Fruit fly (Drosophila melanogaster) whole organism, prepupa: ENCODE measurements around the gene Nipsnap.
A peak's percentile ranks its signal among the peaks of the same experiment; 100 is the strongest.

Experiments
- Blimp-1 ChIP-seq: fragments of 200-800 bp; sonication (Bioruptor generic); optimal IDR thresholded peaks from 3 replicates; lab custom pipeline; 2017; ENCODE audit warnings: missing biosample characterization, missing genetic modification characterization, mild to moderate bottlenecking, moderate library complexity, missing genetic modification reagents
- CG10669 ChIP-seq: fragments of 200-800 bp; sonication (Bioruptor generic); optimal IDR thresholded peaks from 3 replicates; lab custom pipeline; 2018; ENCODE audit warnings: missing biosample characterization, mild to moderate bottlenecking, missing genetic modification characterization, moderate library complexity
- CG11294 ChIP-seq: fragments of 200-800 bp; sonication (Bioruptor generic); IDR thresholded peaks from 2 replicates; pipeline ENCODE4 v1.3.6; 2022; ENCODE audit warnings: missing biosample characterization, missing genetic modification characterization
- CG11902 ChIP-seq: fragments of 200-800 bp; sonication (Bioruptor generic); optimal IDR thresholded peaks from 3 replicates; lab custom pipeline; 2016; ENCODE audit warnings: missing biosample characterization, missing genetic modification characterization
- CG15336 ChIP-seq: fragments of 200-800 bp; sonication (Bioruptor generic); IDR thresholded peaks from 2 replicates; pipeline ENCODE4 v1.3.6; 2022; ENCODE audit warnings: missing biosample characterization, missing genetic modification characterization
- CG1621 ChIP-seq: fragments of 200-800 bp; sonication (Bioruptor generic); optimal IDR thresholded peaks from 3 replicates; lab custom pipeline; 2018; ENCODE audit warnings: missing biosample characterization, mild to moderate bottlenecking, missing genetic modification characterization
- CG3032 ChIP-seq: fragments of 200-800 bp; optimal IDR thresholded peaks from 2 replicates; lab custom pipeline; 2019; ENCODE audit warnings: missing biosample characterization, mild to moderate bottlenecking, missing genetic modification characterization, moderate library complexity
- CG31627 ChIP-seq: fragments of 200-800 bp; sonication (Bioruptor generic); optimal IDR thresholded peaks from 3 replicates; lab custom pipeline; 2016; ENCODE audit warnings: missing biosample characterization, missing genetic modification characterization
- CG32006 ChIP-seq: fragments of 200-800 bp; sonication (Bioruptor generic); optimal IDR thresholded peaks from 3 replicates; lab custom pipeline; 2017; ENCODE audit warnings: missing biosample characterization, mild to moderate bottlenecking, missing genetic modification characterization
- CG34406 ChIP-seq: fragments of 200-800 bp; sonication (Bioruptor generic); optimal IDR thresholded peaks from 3 replicates; lab custom pipeline; 2016; ENCODE audit warnings: missing biosample characterization, missing genetic modification characterization
- CG4318 ChIP-seq: fragments of 200-800 bp; sonication (Bioruptor generic); optimal IDR thresholded peaks from 3 replicates; lab custom pipeline; 2017; ENCODE audit warnings: missing biosample characterization, mild to moderate bottlenecking, missing genetic modification characterization
- CG6163 ChIP-seq: fragments of 200-800 bp; sonication (Bioruptor generic); IDR thresholded peaks from 3 replicates; pipeline ENCODE4 v1.3.6; 2022; ENCODE audit warnings: missing biosample characterization, missing genetic modification characterization
- CG6276 ChIP-seq: fragments of 200-800 bp; sonication (Bioruptor generic); optimal IDR thresholded peaks from 2 replicates; lab custom pipeline; 2017; ENCODE audit warnings: missing biosample characterization, mild to moderate bottlenecking, missing genetic modification characterization
- CG6792 ChIP-seq: fragments of 200-800 bp; sonication (Bioruptor generic); optimal IDR thresholded peaks from 3 replicates; lab custom pipeline; 2016; ENCODE audit warnings: missing biosample characterization, missing genetic modification characterization
- CG6854 ChIP-seq: fragments of 200-800 bp; sonication (Bioruptor generic); optimal IDR thresholded peaks from 2 replicates; lab custom pipeline; 2017; ENCODE audit warnings: missing biosample characterization, mild to moderate bottlenecking, missing genetic modification characterization
- CG7368 ChIP-seq: fragments of 200-800 bp; sonication (Bioruptor generic); optimal IDR thresholded peaks from 3 replicates; lab custom pipeline; 2016; ENCODE audit warnings: missing biosample characterization, missing genetic modification characterization
- CG8632 ChIP-seq: fragments of 200-800 bp; sonication (Bioruptor generic); optimal IDR thresholded peaks from 3 replicates; lab custom pipeline; 2016; ENCODE audit warnings: missing biosample characterization, missing genetic modification characterization
- CG9139 ChIP-seq: fragments of 200-800 bp; sonication (Bioruptor generic); optimal IDR thresholded peaks from 3 replicates; lab custom pipeline; 2017; ENCODE audit warnings: missing biosample characterization, mild to moderate bottlenecking, missing genetic modification characterization
- Eip75B ChIP-seq: fragments of 200-800 bp; sonication (Bioruptor generic); optimal IDR thresholded peaks from 3 replicates; lab custom pipeline; 2016; ENCODE audit warnings: missing biosample characterization, missing genetic modification characterization
- Eip78C ChIP-seq: fragments of 200-800 bp; sonication (Bioruptor generic); peaks from one replicate; lab custom pipeline; 2016; ENCODE audit warnings: missing biosample characterization, missing genetic modification characterization
- Eip93F ChIP-seq: fragments of 200-800 bp; sonication (Bioruptor generic); optimal IDR thresholded peaks from 2 replicates; lab custom pipeline; 2016; ENCODE audit warnings: missing biosample characterization, mild to moderate bottlenecking, missing genetic modification characterization
- Ets21C ChIP-seq: fragments of 200-800 bp; sonication (Bioruptor generic); optimal IDR thresholded peaks from 3 replicates; lab custom pipeline; 2016; ENCODE audit warnings: missing biosample characterization, missing genetic modification characterization
- Ets96B ChIP-seq: fragments of 200-800 bp; optimal IDR thresholded peaks from 2 replicates; lab custom pipeline; 2019; ENCODE audit warnings: missing biosample characterization, mild to moderate bottlenecking, missing genetic modification characterization, moderate library complexity
- Gug ChIP-seq: fragments of 200-800 bp; sonication (Bioruptor generic); IDR thresholded peaks from 2 replicates; pipeline ENCODE4 v1.3.6; 2022; ENCODE audit warnings: missing biosample characterization, missing genetic modification characterization
- Hr38 ChIP-seq: sonication (Bioruptor generic); optimal IDR thresholded peaks from 2 replicates; lab custom pipeline; 2016; ENCODE audit warnings: missing biosample characterization, missing genetic modification characterization
- Hr39 ChIP-seq: fragments of 200-800 bp; sonication (Bioruptor generic); optimal IDR thresholded peaks from 2 replicates; lab custom pipeline; 2016; ENCODE audit warnings: missing biosample characterization, missing genetic modification characterization
- Lpt ChIP-seq: fragments of 200-800 bp; sonication (Bioruptor generic); optimal IDR thresholded peaks from 3 replicates; lab custom pipeline; 2016; ENCODE audit warnings: missing biosample characterization, missing genetic modification characterization
- OdsH ChIP-seq: fragments of 200-800 bp; sonication (Bioruptor generic); optimal IDR thresholded peaks from 3 replicates; lab custom pipeline; 2016; ENCODE audit warnings: missing biosample characterization, missing genetic modification characterization
- Smox ChIP-seq: fragments of 200-800 bp; sonication (Bioruptor generic); optimal IDR thresholded peaks from 3 replicates; lab custom pipeline; 2016; ENCODE audit warnings: missing biosample characterization, missing genetic modification characterization
- Sox14 ChIP-seq: fragments of 200-800 bp; sonication (Bioruptor generic); optimal IDR thresholded peaks from 3 replicates; lab custom pipeline; 2016; ENCODE audit warnings: missing biosample characterization, missing genetic modification characterization
- Sox15 ChIP-seq: fragments of 200-800 bp; sonication (Bioruptor generic); optimal IDR thresholded peaks from 3 replicates; lab custom pipeline; 2016; ENCODE audit warnings: missing biosample characterization, missing genetic modification characterization
- achi ChIP-seq: fragments of 200-800 bp; sonication (Bioruptor generic); optimal IDR thresholded peaks from 3 replicates; lab custom pipeline; 2016; ENCODE audit warnings: missing biosample characterization, missing genetic modification characterization
- acj6 ChIP-seq: fragments of 200-800 bp; sonication (Bioruptor generic); optimal IDR thresholded peaks from 3 replicates; lab custom pipeline; 2016; ENCODE audit warnings: missing biosample characterization, missing genetic modification characterization
- cyc ChIP-seq: fragments of 200-800 bp; sonication (Bioruptor generic); optimal IDR thresholded peaks from 3 replicates; lab custom pipeline; 2016; ENCODE audit warnings: missing biosample characterization, missing genetic modification characterization
- dac ChIP-seq: fragments of 200-800 bp; sonication (Bioruptor generic); optimal IDR thresholded peaks from 2 replicates; lab custom pipeline; 2017; ENCODE audit warnings: missing biosample characterization, mild to moderate bottlenecking, missing genetic modification characterization
- dsx ChIP-seq: fragments of 200-800 bp; optimal IDR thresholded peaks from 3 replicates; lab custom pipeline; 2019; ENCODE audit warnings: missing biosample characterization, mild to moderate bottlenecking, missing genetic modification characterization, moderate library complexity; ENCODE audit not compliant: poor library complexity, severe bottlenecking
- esn ChIP-seq: fragments of 200-800 bp; sonication (Bioruptor generic); optimal IDR thresholded peaks from 2 replicates; lab custom pipeline; 2016; ENCODE audit warnings: missing biosample characterization, mild to moderate bottlenecking, missing genetic modification characterization, moderate library complexity
- fd59A ChIP-seq: fragments of 200-800 bp; sonication (Bioruptor generic); optimal IDR thresholded peaks from 2 replicates; lab custom pipeline; 2017; ENCODE audit warnings: missing biosample characterization, mild to moderate bottlenecking, missing genetic modification characterization, missing genetic modification reagents
- fd85E ChIP-seq: fragments of 200-800 bp; sonication (Bioruptor generic); optimal IDR thresholded peaks from 3 replicates; lab custom pipeline; 2016; ENCODE audit warnings: missing biosample characterization, missing genetic modification characterization
- fkh ChIP-seq: fragments of 200-800 bp; sonication (Bioruptor generic); optimal IDR thresholded peaks from 3 replicates; lab custom pipeline; 2017; ENCODE audit warnings: missing biosample characterization, mild to moderate bottlenecking, missing genetic modification characterization, moderate library complexity
- lz ChIP-seq: fragments of 200-800 bp; sonication (Bioruptor generic); optimal IDR thresholded peaks from 3 replicates; lab custom pipeline; 2016; ENCODE audit warnings: missing biosample characterization, missing genetic modification characterization
- net ChIP-seq: fragments of 200-800 bp; sonication (Bioruptor generic); optimal IDR thresholded peaks from 3 replicates; lab custom pipeline; 2016; ENCODE audit warnings: missing biosample characterization, missing genetic modification characterization
- pdm3 ChIP-seq: fragments of 200-800 bp; sonication (Bioruptor generic); optimal IDR thresholded peaks from 3 replicates; lab custom pipeline; 2016; ENCODE audit warnings: missing biosample characterization, missing genetic modification characterization
- spab ChIP-seq: fragments of 200-800 bp; sonication (Bioruptor generic); optimal IDR thresholded peaks from 2 replicates; lab custom pipeline; 2017; ENCODE audit warnings: missing biosample characterization, mild to moderate bottlenecking, missing genetic modification characterization, missing genetic modification reagents
- ss ChIP-seq, 2 experiments: fragments of 200-800 bp; sonication (Bioruptor generic); optimal IDR thresholded peaks; 2 replicates in 1 of 2; 3 replicates in 1 of 2; lab custom pipeline; 2017 to 2018; ENCODE audit warnings: mild to moderate bottlenecking in 2 of 2, missing biosample characterization in 2 of 2, missing genetic modification characterization in 2 of 2, moderate library complexity in 1 of 2
- vri ChIP-seq: fragments of 200-800 bp; sonication (Bioruptor generic); optimal IDR thresholded peaks from 3 replicates; lab custom pipeline; 2016; ENCODE audit warnings: missing biosample characterization, mild to moderate bottlenecking, missing genetic modification characterization

Nipsnap gene

DNA sequence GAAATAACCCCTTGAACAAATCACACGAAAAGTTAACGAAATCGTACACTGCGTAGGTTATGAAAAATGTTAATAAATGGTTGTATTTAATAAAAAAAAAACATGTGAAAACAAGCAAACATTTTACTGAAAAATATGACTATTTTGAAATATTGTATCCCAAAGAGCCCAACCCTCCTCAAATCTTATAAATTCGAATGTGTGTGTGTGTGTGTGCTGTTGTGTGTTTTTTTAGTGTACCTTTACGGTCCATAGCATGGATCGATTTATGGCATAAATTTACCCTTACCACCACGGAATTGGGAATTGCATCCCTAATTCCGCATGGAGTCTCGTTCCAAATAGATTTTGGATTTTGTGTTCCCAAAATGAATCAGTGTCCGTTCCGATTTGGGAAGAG, 30.1 kb upstream of the Nipsnap start (continued):
- TF ChIP-seq Ets96B (tag; lab: Kevin White, UChicago) (no peak), cyc (GFP tag; lab: Kevin White, UChicago) (peak; percentile 59), CG8632 (GFP tag; lab: Kevin White, UChicago) (peak; percentile 32), ss (GFP tag; optimal IDR thresholded peaks at IDR 0.05; lab: Kevin White, UChicago) (no peak), CG6854 (GFP tag; lab: Kevin White, UChicago) (no peak), acj6 (peak; percentile 43), CG31627 (GFP tag; lab: Kevin White, UChicago) (peak; percentile 54)
- TF ChIP-seq, all 60 proteins: peak for 32

DNA sequence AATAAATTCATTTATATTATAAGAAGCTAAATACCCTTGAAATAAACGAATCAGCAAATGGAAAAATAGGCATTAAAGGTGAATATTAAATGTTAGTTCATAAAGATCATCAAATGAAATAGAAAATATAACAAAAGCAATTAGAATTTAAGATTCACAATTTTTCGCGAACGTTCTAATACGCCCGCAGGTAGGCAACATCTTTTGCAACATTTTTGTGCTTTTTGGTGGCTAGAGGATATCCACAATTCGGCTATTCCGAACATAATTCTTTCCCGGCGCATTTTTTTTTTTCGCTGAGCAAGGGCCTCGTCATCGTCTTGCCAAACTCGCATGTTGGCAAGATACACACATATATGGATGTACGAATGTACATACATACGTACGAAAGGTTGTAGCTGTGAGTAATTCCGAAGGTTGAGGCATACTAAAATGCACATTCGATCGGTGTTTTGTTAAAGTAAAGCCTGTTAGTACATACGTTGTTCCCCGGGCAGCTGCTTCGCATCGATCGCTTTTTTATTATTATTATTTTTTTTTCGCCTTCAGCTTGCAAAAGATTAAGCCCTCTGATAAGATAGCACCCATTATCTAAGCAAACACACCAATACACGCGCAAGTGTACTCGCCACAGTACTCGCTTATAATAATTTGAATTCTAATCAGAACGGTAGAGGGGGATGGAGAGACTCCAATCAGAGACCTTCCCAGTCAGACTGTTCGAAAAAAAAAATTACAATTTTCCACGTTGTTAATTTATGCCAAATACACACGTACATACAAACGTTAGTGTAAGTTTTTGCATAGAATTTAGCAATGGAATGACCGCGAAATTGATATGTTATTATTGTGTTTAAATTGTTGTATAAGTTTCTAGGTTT, 29.2 kb upstream of the Nipsnap start:
- no peak for TF ChIP-seq spab (GFP tag; lab: Kevin White, UChicago)
- no peak for TF ChIP-seq Gug (GFP tag; lab: Robert Waterston, UW)
- TF ChIP-seq CG8632 (GFP tag; lab: Kevin White, UChicago): peak; percentile 55
- TF ChIP-seq OdsH (GFP tag; lab: Kevin White, UChicago): peak; percentile 51
- peak; percentile 4 for TF ChIP-seq Lpt (GFP tag; lab: Kevin White, UChicago)
- TF ChIP-seq CG10669 (GFP tag; lab: Kevin White, UChicago): no peak
- no peak for TF ChIP-seq CG4318
- TF ChIP-seq CG34406 (GFP tag; lab: Kevin White, UChicago): peak; percentile 52
- TF ChIP-seq CG32006: peak; percentile 26
- TF ChIP-seq CG31627 (GFP tag; lab: Kevin White, UChicago): peak; percentile 71
- peak; percentile 86 for TF ChIP-seq Eip78C (GFP tag; lab: Kevin White, UChicago)
- TF ChIP-seq cyc (GFP tag; lab: Kevin White, UChicago): peak; percentile 73
- no peak for TF ChIP-seq fd85E (GFP tag; lab: Kevin White, UChicago)
- peak; percentile 79 for TF ChIP-seq esn (GFP tag; lab: Kevin White, UChicago)
- peak; percentile 75 for TF ChIP-seq Smox (GFP tag; lab: Kevin White, UChicago)
- TF ChIP-seq CG3032 (tag; lab: Kevin White, UChicago): no peak
- TF ChIP-seq net: peak; percentile 33
- TF ChIP-seq CG11902 (GFP tag; lab: Kevin White, UChicago): peak; percentile 46
- no peak for TF ChIP-seq Blimp-1
- no peak for TF ChIP-seq Ets96B (tag; lab: Kevin White, UChicago)
- peak; percentile 59 for TF ChIP-seq Eip75B (GFP tag; lab: Kevin White, UChicago)
- no peak for TF ChIP-seq CG9139 (GFP tag; lab: Kevin White, UChicago)
- TF ChIP-seq acj6: peak; percentile 60
- TF ChIP-seq Ets21C: peak; percentile 55
- peak; percentile 43 for TF ChIP-seq Sox15
- TF ChIP-seq CG6854 (GFP tag; lab: Kevin White, UChicago): no peak
- no peak for TF ChIP-seq CG6163 (GFP tag; lab: Robert Waterston, UW)
- TF ChIP-seq Hr39 (GFP tag; lab: Kevin White, UChicago): peak; percentile 73
- no peak for TF ChIP-seq CG6276
- peak; percentile 62 for TF ChIP-seq Eip93F (GFP tag; lab: Kevin White, UChicago)
- no peak for TF ChIP-seq CG7368
- TF ChIP-seq Sox14: peak; percentile 41
- TF ChIP-seq CG1621 (tag; lab: Kevin White, UChicago): no peak
- peak; percentile 49 for TF ChIP-seq achi (GFP tag; lab: Kevin White, UChicago)
- TF ChIP-seq fkh (GFP tag; lab: Kevin White, UChicago): peak; percentile 16
- TF ChIP-seq CG6792 (GFP tag; lab: Kevin White, UChicago): peak; percentile 50
- TF ChIP-seq dsx (GFP tag; lab: Kevin White, UChicago): no peak
- TF ChIP-seq ss (GFP tag; optimal IDR thresholded peaks at IDR 0.05; lab: Kevin White, UChicago): peak in 1 of 2 experiments; percentile 30
- TF ChIP-seq lz: peak; percentile 80
- no peak for TF ChIP-seq Hr38 (GFP tag; lab: Kevin White, UChicago)
- no peak for TF ChIP-seq CG11294 (GFP tag; lab: Robert Waterston, UW)
- no peak for TF ChIP-seq CG15336 (GFP tag; lab: Robert Waterston, UW)
- TF ChIP-seq dac (GFP tag; lab: Kevin White, UChicago): no peak
- TF ChIP-seq fd59A: no peak
- peak; percentile 58 for TF ChIP-seq pdm3
- TF ChIP-seq vri (GFP tag; lab: Kevin White, UChicago): peak; percentile 92
